Worm (Caenorhabditis elegans): ENCODE data around the gene Y38A10A.7.

Gene Y38A10A.7

DNA sequence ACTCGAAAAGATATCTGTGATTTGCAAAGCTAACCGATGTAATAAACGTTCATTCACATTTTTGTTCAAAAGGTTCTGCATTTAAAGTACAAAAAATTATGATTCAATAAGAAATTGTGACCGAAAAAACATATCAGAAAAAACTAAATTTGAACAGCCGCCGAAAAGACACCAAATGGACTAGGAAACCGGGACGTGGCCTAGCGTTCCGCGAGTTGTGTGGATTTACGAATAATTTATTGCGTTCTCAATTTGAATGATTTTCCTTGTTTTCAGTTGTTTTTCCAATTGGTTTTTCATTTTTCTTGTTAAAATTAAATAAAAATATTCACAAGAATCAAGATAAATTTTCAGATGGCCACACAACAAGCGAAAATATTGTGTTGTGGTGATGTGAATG is 11.5 kb downstream of the Y38A10A.7 start, which contains the start of gene cwf-19L1:
TSS of gene cwf-19L1 (plus strand) at position 355 of the 400 bp plus-strand sequence.
- no peak for TF ChIP-seq ceh-16 (tag; optimal IDR thresholded peaks at IDR 0.05)
- TF ChIP-seq aly-2 (tag; optimal IDR thresholded peaks at IDR 0.05): no peak
- no peak for TF ChIP-seq fkh-2 (tag; optimal IDR thresholded peaks at IDR 0.05)
- no peak for TF ChIP-seq nhr-77 (tag; optimal IDR thresholded peaks at IDR 0.05)
- TF ChIP-seq nhr-237 (tag; optimal IDR thresholded peaks at IDR 0.05): no peak
- TF ChIP-seq fkh-10 (GFP tag; optimal IDR thresholded peaks at IDR 0.05): no peak
- no peak for TF ChIP-seq nhr-76 (tag; optimal IDR thresholded peaks at IDR 0.05)
- no peak for TF ChIP-seq zag-1 (tag; optimal IDR thresholded peaks at IDR 0.05)
- TF ChIP-seq R02D3.7 (tag; optimal IDR thresholded peaks at IDR 0.05): peak; percentile 90
- TF ChIP-seq elt-2 (tag; optimal IDR thresholded peaks at IDR 0.05): no peak
- peak; percentile 90 for TF ChIP-seq nhr-23 (tag; optimal IDR thresholded peaks at IDR 0.05)
- peak; percentile 16 for TF ChIP-seq lsy-12 (tag; optimal IDR thresholded peaks at IDR 0.05)
- no peak for TF ChIP-seq fos-1 (tag; optimal IDR thresholded peaks at IDR 0.05)
- TF ChIP-seq daf-12 (tag; optimal IDR thresholded peaks at IDR 0.05): no peak
- no peak for TF ChIP-seq ztf-11 (tag; optimal IDR thresholded peaks at IDR 0.05)
- TF ChIP-seq mdl-1 (tag; optimal IDR thresholded peaks at IDR 0.05): no peak
- TF ChIP-seq unc-62 (GFP tag; optimal IDR thresholded peaks at IDR 0.05): no peak
- no peak for TF ChIP-seq elt-3 (tag; optimal IDR thresholded peaks at IDR 0.05)
- no peak for TF ChIP-seq skn-1 (tag; optimal IDR thresholded peaks at IDR 0.05)
- TF ChIP-seq unc-39 (tag; optimal IDR thresholded peaks at IDR 0.05): no peak
- TF ChIP-seq pqm-1 (tag; optimal IDR thresholded peaks at IDR 0.05): no peak
- TF ChIP-seq ZK546.5 (tag; optimal IDR thresholded peaks at IDR 0.05): no peak
- no peak for TF ChIP-seq ceh-82 (tag; optimal IDR thresholded peaks at IDR 0.05)
- TF ChIP-seq lin-15B (tag; optimal IDR thresholded peaks at IDR 0.05): peak; percentile 79
- no peak for TF ChIP-seq ceh-9 (tag; optimal IDR thresholded peaks at IDR 0.05)
- no peak for TF ChIP-seq sea-2 (GFP tag; optimal IDR thresholded peaks at IDR 0.05)
- TF ChIP-seq pha-4 (tag; optimal IDR thresholded peaks at IDR 0.05): peak; percentile 64
- TF ChIP-seq nhr-12 (tag; optimal IDR thresholded peaks at IDR 0.05): no peak
- TF ChIP-seq eor-1 (tag; optimal IDR thresholded peaks at IDR 0.05): no peak
- TF ChIP-seq mml-1 (tag; optimal IDR thresholded peaks at IDR 0.05): no peak
- peak; percentile 64 for TF ChIP-seq snpc-4 (tag; optimal IDR thresholded peaks at IDR 0.05)
- TF ChIP-seq nfya-1 (tag; optimal IDR thresholded peaks at IDR 0.05; ENCODE audit: insufficient read depth): peak; percentile 89
- TF ChIP-seq tbx-2 (tag; optimal IDR thresholded peaks at IDR 0.05): peak; percentile 21
- TF ChIP-seq nhr-11 (tag; optimal IDR thresholded peaks at IDR 0.05): no peak
- peak; percentile 54 for TF ChIP-seq nhr-43 (tag; optimal IDR thresholded peaks at IDR 0.05; ENCODE audit: poor library complexity, severe bottlenecking)
- no peak for TF ChIP-seq elt-1 (tag; optimal IDR thresholded peaks at IDR 0.05)
- TF ChIP-seq hmg-11 (tag; optimal IDR thresholded peaks at IDR 0.05): peak; percentile 60
- TF ChIP-seq egl-27 (tag; optimal IDR thresholded peaks at IDR 0.05): no peak
- peak; percentile 20 for TF ChIP-seq nhr-25 (tag; optimal IDR thresholded peaks at IDR 0.05)
- TF ChIP-seq ama-1 (optimal IDR thresholded peaks at IDR 0.05): peak; percentile 28
- no peak for TF ChIP-seq nhr-28 (tag; optimal IDR thresholded peaks at IDR 0.05)
- TF ChIP-seq lin-39 (tag; optimal IDR thresholded peaks at IDR 0.05): peak; percentile 2
- no peak for TF ChIP-seq jun-1 (tag; optimal IDR thresholded peaks at IDR 0.05)
- no peak for TF ChIP-seq ztf-4 (tag; optimal IDR thresholded peaks at IDR 0.05)
- peak; percentile 25 for TF ChIP-seq ceh-28 (tag; optimal IDR thresholded peaks at IDR 0.05)
- no peak for TF ChIP-seq egl-5 (tag; optimal IDR thresholded peaks at IDR 0.05)
- TF ChIP-seq nhr-67 (tag; optimal IDR thresholded peaks at IDR 0.05): no peak

- TF ChIP-seq elt-2 (tag; optimal IDR thresholded peaks at IDR 0.05) (peak; percentile 71), ceh-82 (tag; optimal IDR thresholded peaks at IDR 0.05) (no peak), elt-3 (tag; optimal IDR thresholded peaks at IDR 0.05) (peak in 1 of 3 experiments; percentile 26), nhr-28 (tag; optimal IDR thresholded peaks at IDR 0.05) (no peak), aly-2 (tag; optimal IDR thresholded peaks at IDR 0.05) (no peak), egl-5 (tag; optimal IDR thresholded peaks at IDR 0.05) (no peak), pha-4 (tag; optimal IDR thresholded peaks at IDR 0.05) (peak; percentile 49), nhr-77 (tag; optimal IDR thresholded peaks at IDR 0.05) (no peak), skn-1 (tag; optimal IDR thresholded peaks at IDR 0.05) (peak; percentile 90), hmg-11 (tag; optimal IDR thresholded peaks at IDR 0.05) (no peak), nhr-67 (tag; optimal IDR thresholded peaks at IDR 0.05) (no peak), pqm-1 (tag; optimal IDR thresholded peaks at IDR 0.05) (peak; percentile 81), ztf-11 (tag; optimal IDR thresholded peaks at IDR 0.05) (no peak)
These were observed 14.5 kb downstream of the Y38A10A.7 start, which contains the start of gene F17A9.4 for ce11 chrV:6110533-6110932. Gene F17A9.4, minus strand, starts transcription at chrV:6110629.

Measured in whole organism, L3 larva.